Fruit fly (Drosophila melanogaster) whole organism, wandering third instar larva: ENCODE data around the gene CG14983.

Experiments
- CG9705 ChIP-seq: fragments of 200-800 bp; sonication (Bioruptor generic); optimal IDR thresholded peaks from 2 replicates; lab custom pipeline; 2018; ENCODE audit warnings: missing biosample characterization, mild to moderate bottlenecking, missing genetic modification characterization
- CrebA ChIP-seq: fragments of 200-800 bp; sonication (Bioruptor generic); optimal IDR thresholded peaks from 2 replicates; lab custom pipeline; 2016; ENCODE audit warnings: missing biosample characterization, mild to moderate bottlenecking, missing genetic modification characterization, borderline replicate concordance
- Dfd ChIP-seq: fragments of >200 bp; optimal IDR thresholded peaks from 2 replicates; lab custom pipeline; 2017; ENCODE audit warnings: missing biosample characterization, missing genetic modification characterization
- Dif ChIP-seq: fragments of 200-275, 200-300 bp; sonication (Bioruptor generic); optimal IDR thresholded peaks from 2 replicates; lab custom pipeline; 2018; ENCODE audit warnings: missing biosample characterization, missing genetic modification characterization; ENCODE audit not compliant: partially characterized antibody
- HLH106 ChIP-seq: fragments of 200-800 bp; optimal IDR thresholded peaks from 3 replicates; lab custom pipeline; 2019; ENCODE audit warnings: missing biosample characterization, mild to moderate bottlenecking, missing genetic modification characterization, moderate library complexity
- Hnf4 ChIP-seq: fragments of 200-800 bp; sonication (Bioruptor generic); optimal IDR thresholded peaks from 2 replicates; lab custom pipeline; 2016; ENCODE audit warnings: missing biosample characterization, mild to moderate bottlenecking, missing genetic modification characterization
- Hr78 ChIP-seq: fragments of >200 bp; optimal IDR thresholded peaks from 2 replicates; lab custom pipeline; 2017; ENCODE audit warnings: missing biosample characterization, missing genetic modification characterization
- Hr83 ChIP-seq: fragments of 200-300 bp; sonication (Bioruptor generic); optimal IDR thresholded peaks from 2 replicates; lab custom pipeline; 2016; ENCODE audit warnings: missing biosample characterization, mild to moderate bottlenecking, missing genetic modification characterization, moderate library complexity; ENCODE audit not compliant: poor library complexity, severe bottlenecking
- Mio ChIP-seq: sonication (Bioruptor generic); optimal IDR thresholded peaks from 2 replicates; lab custom pipeline; 2016; ENCODE audit warnings: missing biosample characterization, missing genetic modification characterization
- Myc ChIP-seq: fragments of >200 bp; optimal IDR thresholded peaks from 2 replicates; lab custom pipeline; 2017
- N ChIP-seq: fragments of >200 bp; optimal IDR thresholded peaks from 2 replicates; lab custom pipeline; 2018; ENCODE audit warnings: missing biosample characterization, missing external identifiers, missing genetic modification characterization
- Rel ChIP-seq, 2 experiments: fragments of 200-800 bp; sonication (Bioruptor generic) in 1 of 2; optimal IDR thresholded peaks; 2 replicates in 1 of 2; 3 replicates in 1 of 2; lab custom pipeline; 2016 to 2019; ENCODE audit warnings: mild to moderate bottlenecking in 2 of 2, missing biosample characterization in 2 of 2, missing genetic modification characterization in 2 of 2, moderate library complexity in 1 of 2
- Sp1 ChIP-seq: fragments of 200-800 bp; sonication (Bioruptor generic); optimal IDR thresholded peaks from 3 replicates; lab custom pipeline; 2019; ENCODE audit warnings: missing biosample characterization, mild to moderate bottlenecking, missing genetic modification characterization, moderate library complexity
- Vsx2 ChIP-seq: fragments of 200-300, 225-300 bp; sonication (Bioruptor generic); optimal IDR thresholded peaks from 2 replicates; lab custom pipeline; 2018; ENCODE audit warnings: missing biosample characterization, missing genetic modification characterization; ENCODE audit not compliant: partially characterized antibody
- br ChIP-seq: fragments of 200-800 bp; sonication (Bioruptor generic); optimal IDR thresholded peaks from 2 replicates; lab custom pipeline; 2016; ENCODE audit warnings: missing biosample characterization, missing genetic modification characterization
- brk ChIP-seq: fragments of 200-800 bp; sonication (Bioruptor generic); optimal IDR thresholded peaks from 2 replicates; lab custom pipeline; 2016; ENCODE audit warnings: missing biosample characterization, mild to moderate bottlenecking, missing genetic modification characterization
- dl ChIP-seq, 2 experiments: fragments of 175-275, 200-275 bp in 1 of 2; fragments of 200-275 bp in 1 of 2; sonication (Bioruptor generic); optimal IDR thresholded peaks; lab custom pipeline; 2018; ENCODE audit warnings: mild to moderate bottlenecking in 2 of 2, missing biosample characterization in 2 of 2, missing genetic modification characterization in 2 of 2, moderate library complexity in 2 of 2; ENCODE audit not compliant: partially characterized antibody in 2 of 2, insufficient read depth in 1 of 2
- dmrt93B ChIP-seq: fragments of 200-800 bp; sonication (Bioruptor generic); optimal IDR thresholded peaks from 2 replicates; lab custom pipeline; 2018; ENCODE audit warnings: missing biosample characterization, mild to moderate bottlenecking, missing genetic modification characterization
- ey ChIP-seq: fragments of 200-800 bp; sonication (Bioruptor generic); optimal IDR thresholded peaks from 2 replicates; lab custom pipeline; 2016; ENCODE audit warnings: missing biosample characterization, missing genetic modification characterization
- foxo ChIP-seq, 2 experiments: fragments of 200-800 bp; sonication (Bioruptor generic); optimal IDR thresholded peaks; 2 replicates in 1 of 2; 3 replicates in 1 of 2; lab custom pipeline; 2016 to 2017; ENCODE audit warnings: missing biosample characterization in 2 of 2, missing genetic modification characterization in 2 of 2
- fru ChIP-seq: fragments of 200-800 bp; sonication (Bioruptor generic); optimal IDR thresholded peaks from 3 replicates; lab custom pipeline; 2016; ENCODE audit warnings: missing biosample characterization, mild to moderate bottlenecking, missing genetic modification characterization
- h ChIP-seq: fragments of 200-800 bp; sonication (Bioruptor generic); optimal IDR thresholded peaks from 3 replicates; lab custom pipeline; 2016; ENCODE audit warnings: missing biosample characterization, mild to moderate bottlenecking, missing genetic modification characterization
- jim ChIP-seq: fragments of 175-275, 200-325 bp; sonication (Bioruptor generic); optimal IDR thresholded peaks from 2 replicates; lab custom pipeline; 2016; ENCODE audit warnings: missing biosample characterization, mild to moderate bottlenecking, missing genetic modification characterization
- lola ChIP-seq: fragments of >200 bp; optimal IDR thresholded peaks from 2 replicates; lab custom pipeline; 2017; ENCODE audit warnings: missing biosample characterization, missing genetic modification characterization
- rgr ChIP-seq: fragments of 200-800 bp; sonication (Bioruptor generic); optimal IDR thresholded peaks from 3 replicates; lab custom pipeline; 2016; ENCODE audit warnings: missing biosample characterization, mild to moderate bottlenecking, missing genetic modification characterization
- sage ChIP-seq: fragments of 200-800 bp; sonication (Bioruptor generic); optimal IDR thresholded peaks from 2 replicates; lab custom pipeline; 2016; ENCODE audit warnings: missing biosample characterization, mild to moderate bottlenecking, missing genetic modification characterization
- sv ChIP-seq: fragments of 200-800 bp; sonication (Bioruptor generic); optimal IDR thresholded peaks from 3 replicates; lab custom pipeline; 2016; ENCODE audit warnings: missing biosample characterization, missing genetic modification characterization
- tai ChIP-seq: sonication (Bioruptor generic); optimal IDR thresholded peaks from 2 replicates; lab custom pipeline; 2016; ENCODE audit warnings: missing biosample characterization, missing genetic modification characterization
- usp ChIP-seq: fragments of >200 bp; optimal IDR thresholded peaks from 2 replicates; lab custom pipeline; 2017; ENCODE audit warnings: missing biosample characterization, missing genetic modification characterization
- woc ChIP-seq: sonication (Bioruptor generic); optimal IDR thresholded peaks from 2 replicates; lab custom pipeline; 2016; ENCODE audit warnings: missing biosample characterization, mild to moderate bottlenecking, missing genetic modification characterization

The CG14983 gene

DNA sequence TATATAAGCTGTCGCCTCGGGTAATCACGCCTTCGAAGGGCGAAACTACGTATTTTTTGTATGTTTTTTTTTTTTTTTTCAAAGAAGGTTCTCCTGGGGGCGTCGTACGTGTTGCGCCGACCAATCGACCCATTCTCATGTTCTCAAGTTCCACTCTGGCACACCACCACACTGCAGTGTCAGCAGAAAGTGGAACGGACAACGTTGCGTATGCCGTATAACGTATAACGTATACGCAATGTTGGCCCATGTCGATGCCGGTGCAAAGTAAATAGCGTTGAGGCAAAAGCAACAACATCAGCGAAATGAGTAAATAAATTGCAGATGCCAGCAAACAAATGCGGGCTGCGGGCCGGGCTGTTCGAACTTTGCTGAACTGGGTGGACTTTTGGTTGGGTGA, 37.0 kb downstream of the CG14983 start:
- TF ChIP-seq Vsx2 = no peak
- TF ChIP-seq woc (GFP tag; lab: Kevin White, UChicago) = no peak
- no peak for TF ChIP-seq Sp1 (GFP tag; lab: Kevin White, UChicago)
- TF ChIP-seq lola (GFP tag; lab: Kevin White, UChicago) = no peak
- TF ChIP-seq dl (GFP tag; optimal IDR thresholded peaks at IDR 0.05; lab: Kevin White, UChicago; ENCODE audit: insufficient read depth in 1 of 2, partially characterized antibody in 2 of 2) = no peak
- TF ChIP-seq h (GFP tag; lab: Kevin White, UChicago) = no peak

dm6 chr3L:3909831-3910230, 39.3 kb downstream of the CG14983 start, which contains the start of gene mge:
TSS of gene mge (minus strand) at chr3L:3909931.
- no peak for TF ChIP-seq woc (GFP tag; lab: Kevin White, UChicago)
- no peak for TF ChIP-seq Vsx2
- no peak for TF ChIP-seq usp
- TF ChIP-seq tai (GFP tag; lab: Kevin White, UChicago) = no peak
- TF ChIP-seq, all 38 proteins: peak for 0

dm6 chr3L:3908838-3909810, 40.0 kb downstream of the CG14983 start:
- no peak for TF ChIP-seq ey (GFP tag; lab: Kevin White, UChicago)
- TF ChIP-seq Hr78 (GFP tag; lab: Kevin White, UChicago) = no peak
- TF ChIP-seq sage (GFP tag; lab: Kevin White, UChicago) = peak; percentile 73
- TF ChIP-seq HLH106 (tag; lab: Kevin White, UChicago) = no peak
- TF ChIP-seq Hr83 (GFP tag; lab: Kevin White, UChicago) = peak; percentile 7
- TF ChIP-seq dmrt93B = no peak
- TF ChIP-seq Rel (GFP tag; optimal IDR thresholded peaks at IDR 0.05; lab: Kevin White, UChicago) = no peak
- TF ChIP-seq Rel (tag; optimal IDR thresholded peaks at IDR 0.05; lab: Kevin White, UChicago) = no peak
- TF ChIP-seq brk (GFP tag; lab: Kevin White, UChicago) = no peak

dm6 chr3L:3905111-3905510, 44.0 kb downstream of the CG14983 start, which contains the start of gene ida:
TSS of gene ida (plus strand) at chr3L:3905344.
- TF ChIP-seq Rel (GFP tag; optimal IDR thresholded peaks at IDR 0.05; lab: Kevin White, UChicago) (no peak), Rel (tag; optimal IDR thresholded peaks at IDR 0.05; lab: Kevin White, UChicago) (peak; percentile 40), jim (GFP tag; lab: Kevin White, UChicago) (no peak), Hnf4 (GFP tag; lab: Kevin White, UChicago) (peak; percentile 76)

- TF ChIP-seq dl (GFP tag; optimal IDR thresholded peaks at IDR 0.05; lab: Kevin White, UChicago; ENCODE audit: insufficient read depth in 1 of 2, partially characterized antibody in 2 of 2) (peak in 1 of 2 experiments; percentile 19), lola (GFP tag; lab: Kevin White, UChicago) (no peak), sv (GFP tag; lab: Kevin White, UChicago) (no peak), Rel (GFP tag; optimal IDR thresholded peaks at IDR 0.05; lab: Kevin White, UChicago) (no peak), Rel (tag; optimal IDR thresholded peaks at IDR 0.05; lab: Kevin White, UChicago) (peak; percentile 96), Myc (lab: Kevin White, UChicago) (no peak), Dif (GFP tag; lab: Kevin White, UChicago) (peak; percentile 73), rgr (peak; percentile 70), sage (GFP tag; lab: Kevin White, UChicago) (no peak), Hr83 (GFP tag; lab: Kevin White, UChicago) (peak; percentile 59), Hnf4 (GFP tag; lab: Kevin White, UChicago) (peak; percentile 28), br (GFP tag; lab: Kevin White, UChicago) (no peak)
These were observed 45.8 kb downstream of the CG14983 start, which contains the start of gene Sc2 for dm6 chr3L:3903301-3903700. TSS of gene Sc2 (plus strand) at chr3L:3903492.

DNA sequence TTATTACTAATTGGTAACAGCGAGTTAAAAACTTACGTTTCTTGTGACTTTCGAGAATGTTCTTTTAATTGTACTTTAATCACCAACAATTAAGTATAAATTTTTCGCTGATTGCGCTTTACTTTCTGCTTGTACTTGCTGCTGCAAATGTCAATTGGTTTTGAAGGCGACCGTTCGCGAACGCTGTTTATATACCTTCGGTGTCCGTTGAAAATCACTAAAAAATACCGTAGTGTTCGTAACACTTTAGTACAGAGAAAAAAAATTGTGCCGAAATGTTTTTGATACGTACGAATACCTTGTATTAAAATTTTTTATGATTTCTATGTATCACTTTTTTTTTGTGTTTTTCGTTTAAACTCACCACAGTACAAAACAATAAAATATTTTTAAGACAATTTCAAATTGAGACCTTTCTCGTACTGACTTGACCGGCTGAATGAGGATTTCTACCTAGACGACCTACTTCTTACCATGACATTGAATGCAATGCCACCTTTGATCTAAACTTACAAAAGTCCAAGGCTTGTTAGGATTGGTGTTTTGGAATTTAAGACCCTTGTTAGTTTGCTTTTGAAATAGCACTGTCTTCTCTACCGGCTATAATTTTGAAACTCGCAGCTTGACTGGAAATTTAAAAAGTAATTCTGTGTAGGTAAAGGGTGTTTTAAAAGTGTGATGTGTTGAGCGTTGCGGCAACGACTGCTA, 46.5 kb downstream of the CG14983 start, which contains the start of gene Ubi-p63E:
Gene Ubi-p63E (minus strand): TSS at position 694 of the 708 bp plus-strand sequence.
- peak; percentile 50 for TF ChIP-seq ey (GFP tag; lab: Kevin White, UChicago)
- no peak for TF ChIP-seq Mio (GFP tag; lab: Kevin White, UChicago)
- TF ChIP-seq Sp1 (GFP tag; lab: Kevin White, UChicago) = peak; percentile 70
- peak; percentile 41 for TF ChIP-seq fru
- TF ChIP-seq foxo (GFP tag; optimal IDR thresholded peaks at IDR 0.05; lab: Kevin White, UChicago) = peak in 1 of 2 experiments; percentile 73
- peak; percentile 84 for TF ChIP-seq Hr83 (GFP tag; lab: Kevin White, UChicago)
- peak; percentile 45 for TF ChIP-seq rgr
- no peak for TF ChIP-seq CrebA
- peak; percentile 47 for TF ChIP-seq brk (GFP tag; lab: Kevin White, UChicago)
- peak; percentile 41 for TF ChIP-seq tai (GFP tag; lab: Kevin White, UChicago)
- no peak for TF ChIP-seq Dfd
- TF ChIP-seq sage (GFP tag; lab: Kevin White, UChicago) = peak; percentile 11
- TF ChIP-seq Myc (lab: Kevin White, UChicago) = no peak
- TF ChIP-seq h (GFP tag; lab: Kevin White, UChicago) = peak; percentile 59
- peak; percentile 49 for TF ChIP-seq CG9705
- no peak for TF ChIP-seq Rel (GFP tag; optimal IDR thresholded peaks at IDR 0.05; lab: Kevin White, UChicago)
- TF ChIP-seq Rel (tag; optimal IDR thresholded peaks at IDR 0.05; lab: Kevin White, UChicago) = peak; percentile 16
- TF ChIP-seq dmrt93B = peak; percentile 53
- peak; percentile 50 for TF ChIP-seq HLH106 (tag; lab: Kevin White, UChicago)
- TF ChIP-seq dl (GFP tag; optimal IDR thresholded peaks at IDR 0.05; lab: Kevin White, UChicago; ENCODE audit: insufficient read depth in 1 of 2, partially characterized antibody in 2 of 2) = no peak
- TF ChIP-seq N (GFP tag; lab: Kevin White, UChicago) = no peak
- peak; percentile 48 for TF ChIP-seq woc (GFP tag; lab: Kevin White, UChicago)
- TF ChIP-seq br (GFP tag; lab: Kevin White, UChicago) = peak; percentile 70
